Worm (Caenorhabditis elegans) whole organism, L1 larva: ENCODE results near the gene hid-1.

Source experiments
- C34B4.2 ChIP-seq: sonication (generic microtip); optimal IDR thresholded peaks from 2 replicates; lab custom pipeline; 2017; ENCODE audit warnings: mild to moderate bottlenecking, missing genetic modification characterization, missing compliant biosample characterization
- ceh-90 ChIP-seq: sonication (generic microtip); optimal IDR thresholded peaks from 2 replicates; lab custom pipeline; 2016; ENCODE audit warnings: missing genetic modification characterization, missing compliant biosample characterization
- egl-27 ChIP-seq, 2 experiments: fragments of 150-350 bp in 1 of 2; sonication (generic microtip); optimal IDR thresholded peaks; 3 replicates each; lab custom pipeline; 2017 to 2018; ENCODE audit warnings: missing biosample characterization in 2 of 2, missing genetic modification characterization in 2 of 2, missing genetic modification reagents in 2 of 2
- jun-1 ChIP-seq: fragments of 150-350 bp; optimal IDR thresholded peaks from 2 replicates; lab custom pipeline; 2014; ENCODE audit warnings: missing biosample characterization, missing genetic modification reagents, missing genetic modification characterization
- skn-1 ChIP-seq: fragments of 150-350 bp; optimal IDR thresholded peaks from 2 replicates; lab custom pipeline; 2014; ENCODE audit warnings: missing biosample characterization, missing genetic modification characterization
- sptf-1 ChIP-seq: fragments of 150-350 bp; optimal IDR thresholded peaks from 2 replicates; lab custom pipeline; 2014; ENCODE audit warnings: missing biosample characterization, missing genetic modification characterization
- tbx-2 ChIP-seq: sonication (generic microtip); optimal IDR thresholded peaks from 2 replicates; lab custom pipeline; 2016; ENCODE audit warnings: missing genetic modification characterization, missing compliant biosample characterization
- unc-62 ChIP-seq: fragments of 150-350 bp; optimal IDR thresholded peaks from 2 replicates; lab custom pipeline; 2014; ENCODE audit warnings: missing biosample characterization, missing genetic modification reagents, missing genetic modification characterization
- zip-4 ChIP-seq: fragments of 200-800 bp; sonication (Bioruptor generic); optimal IDR thresholded peaks from 2 replicates; lab custom pipeline; 2018; ENCODE audit warnings: mild to moderate bottlenecking, missing genetic modification characterization, moderate library complexity, missing compliant biosample characterization

ce11 chrX:2532357-2532756, 43.5 kb downstream of the hid-1 start, which contains the start of gene tbc-12:
- TF ChIP-seq C34B4.2 (tag; lab: Kevin White, UChicago) (no peak), unc-62 (GFP tag; lab: Kevin White, UChicago) (no peak), skn-1 (tag; lab: Kevin White, UChicago) (no peak), sptf-1 (tag; lab: Kevin White, UChicago) (no peak), egl-27 (tag; optimal IDR thresholded peaks at IDR 0.05; lab: Kevin White, UChicago) (no peak), jun-1 (no peak), tbx-2 (no peak), zip-4 (no peak), ceh-90 (tag; lab: Kevin White, UChicago) (no peak)
